Worm (Caenorhabditis elegans): ENCODE data around the gene srlf-31.
A peak's percentile ranks its signal among the peaks of the same experiment; 100 is the strongest.

srlf-31 gene

ce11 chrIV:11928388-11928787 is 5.4 kb upstream of the srlf-31 start (continued):
- TF ChIP-seq skn-1 (tag; optimal IDR thresholded peaks at IDR 0.05), result no peak
- TF ChIP-seq elt-3 (tag; optimal IDR thresholded peaks at IDR 0.05), result no peak
- TF ChIP-seq mab-5 (tag; optimal IDR thresholded peaks at IDR 0.05), result no peak

- TF ChIP-seq ztf-4 (tag; optimal IDR thresholded peaks at IDR 0.05) (no peak), nhr-237 (tag; optimal IDR thresholded peaks at IDR 0.05) (no peak), nhr-10 (tag; optimal IDR thresholded peaks at IDR 0.05) (no peak), sem-4 (tag; optimal IDR thresholded peaks at IDR 0.05) (no peak), nhr-6 (tag; optimal IDR thresholded peaks at IDR 0.05) (no peak), lin-13 (GFP tag; optimal IDR thresholded peaks at IDR 0.05) (no peak), lin-11 (tag; optimal IDR thresholded peaks at IDR 0.05) (no peak), sma-3 (GFP tag; optimal IDR thresholded peaks at IDR 0.05) (no peak), ceh-16 (tag; optimal IDR thresholded peaks at IDR 0.05) (no peak), mab-5 (tag; optimal IDR thresholded peaks at IDR 0.05) (no peak), elt-1 (tag; optimal IDR thresholded peaks at IDR 0.05) (no peak), ama-1 (optimal IDR thresholded peaks at IDR 0.05) (no peak)
These were observed 2.5 kb upstream of the srlf-31 start, which contains the start of the genes srlf-33 and srlf-32 for ce11 chrIV:11925346-11926075. Gene srlf-33 (minus strand): TSS chrIV:11925446. Gene srlf-32 (plus strand): TSS chrIV:11926025.

ce11 chrIV:11924092-11924491 is 1.1 kb upstream of the srlf-31 start:
- TF ChIP-seq ztf-4 (tag; optimal IDR thresholded peaks at IDR 0.05) (no peak), ama-1 (optimal IDR thresholded peaks at IDR 0.05) (no peak), lin-11 (tag; optimal IDR thresholded peaks at IDR 0.05) (no peak), nhr-6 (tag; optimal IDR thresholded peaks at IDR 0.05) (no peak), R02D3.7 (tag; optimal IDR thresholded peaks at IDR 0.05) (no peak), unc-62 (GFP tag; optimal IDR thresholded peaks at IDR 0.05) (no peak), crh-2 (tag; optimal IDR thresholded peaks at IDR 0.05) (no peak), snpc-4 (tag; optimal IDR thresholded peaks at IDR 0.05) (no peak), blmp-1 (tag; optimal IDR thresholded peaks at IDR 0.05; ENCODE audit: insufficient read depth) (no peak), nhr-237 (tag; optimal IDR thresholded peaks at IDR 0.05) (no peak), ztf-11 (tag; optimal IDR thresholded peaks at IDR 0.05) (no peak), nhr-21 (tag; optimal IDR thresholded peaks at IDR 0.05) (no peak), aly-2 (tag; optimal IDR thresholded peaks at IDR 0.05) (no peak), sma-9 (GFP tag; optimal IDR thresholded peaks at IDR 0.05) (no peak), sma-9 (tag; optimal IDR thresholded peaks at IDR 0.05) (no peak), sma-3 (GFP tag; optimal IDR thresholded peaks at IDR 0.05) (no peak), elt-3 (tag; optimal IDR thresholded peaks at IDR 0.05) (no peak), dmd-4 (tag; optimal IDR thresholded peaks at IDR 0.05) (no peak), nhr-25 (tag; optimal IDR thresholded peaks at IDR 0.05) (no peak)

ce11 chrIV:11922011-11922410 is 963 bp downstream of the srlf-31 start, which contains the start of gene ZK822.1:
Gene ZK822.1 (minus strand): TSS chrIV:11922131.
- TF ChIP-seq mab-5 (tag; optimal IDR thresholded peaks at IDR 0.05) (no peak), unc-62 (GFP tag; optimal IDR thresholded peaks at IDR 0.05) (no peak), alr-1 (tag; optimal IDR thresholded peaks at IDR 0.05) (no peak), nhr-11 (tag; optimal IDR thresholded peaks at IDR 0.05) (no peak)

ce11 chrIV:11919067-11919466 is 3.9 kb downstream of the srlf-31 start:
- TF ChIP-seq R02D3.7 (tag; optimal IDR thresholded peaks at IDR 0.05) (no peak), sma-3 (GFP tag; optimal IDR thresholded peaks at IDR 0.05) (no peak), ama-1 (optimal IDR thresholded peaks at IDR 0.05) (no peak), nhr-129 (tag; optimal IDR thresholded peaks at IDR 0.05) (no peak), sma-9 (GFP tag; optimal IDR thresholded peaks at IDR 0.05) (no peak), sma-9 (tag; optimal IDR thresholded peaks at IDR 0.05) (no peak), aly-2 (tag; optimal IDR thresholded peaks at IDR 0.05) (no peak), lin-39 (tag; optimal IDR thresholded peaks at IDR 0.05) (no peak), Y55F3AM.14 (GFP tag; optimal IDR thresholded peaks at IDR 0.05) (no peak), mab-5 (tag; optimal IDR thresholded peaks at IDR 0.05) (no peak), nhr-21 (tag; optimal IDR thresholded peaks at IDR 0.05) (no peak)

ce11 chrIV:11917886-11918285 is 5.1 kb downstream of the srlf-31 start:
- TF ChIP-seq sma-3 (GFP tag; optimal IDR thresholded peaks at IDR 0.05) (no peak), R02D3.7 (tag; optimal IDR thresholded peaks at IDR 0.05) (no peak), fos-1 (tag; optimal IDR thresholded peaks at IDR 0.05) (peak; percentile 60), crh-2 (tag; optimal IDR thresholded peaks at IDR 0.05) (peak; percentile 39), sma-9 (GFP tag; optimal IDR thresholded peaks at IDR 0.05) (peak; percentile 44), sma-9 (tag; optimal IDR thresholded peaks at IDR 0.05) (no peak)

Data from whole organism, L2 larva.